Worm (Caenorhabditis elegans) whole organism, L1 larva: Measurements from ENCODE around the gene nstp-2.
A peak's percentile ranks its signal among the peaks of the same experiment; 100 is the strongest.

ENCODE experiments used
- C16A3.4 ChIP-seq: fragments of 150-350 bp; optimal IDR thresholded peaks from 2 replicates; lab custom pipeline; 2014; ENCODE audit warnings: missing biosample characterization, missing genetic modification characterization
- aly-2 ChIP-seq: fragments of 150-350 bp; optimal IDR thresholded peaks from 2 replicates; lab custom pipeline; 2014; ENCODE audit warnings: missing biosample characterization, missing genetic modification characterization
- ces-1 ChIP-seq: fragments of 150-350 bp; optimal IDR thresholded peaks from 2 replicates; lab custom pipeline; 2014; ENCODE audit warnings: missing biosample characterization, missing genetic modification reagents, missing genetic modification characterization
- fos-1 ChIP-seq: fragments of 150-350 bp; optimal IDR thresholded peaks from 2 replicates; lab custom pipeline; 2014; ENCODE audit warnings: missing biosample characterization, missing genetic modification characterization
- jun-1 ChIP-seq: fragments of 150-350 bp; optimal IDR thresholded peaks from 2 replicates; lab custom pipeline; 2014; ENCODE audit warnings: missing biosample characterization, missing genetic modification reagents, missing genetic modification characterization
- lin-39 ChIP-seq: fragments of 150-350 bp; optimal IDR thresholded peaks from 2 replicates; lab custom pipeline; 2014; ENCODE audit warnings: missing biosample characterization, missing genetic modification reagents, missing genetic modification characterization
- nhr-11 ChIP-seq: fragments of 150-350 bp; optimal IDR thresholded peaks from 2 replicates; lab custom pipeline; 2014; ENCODE audit warnings: missing biosample characterization, missing genetic modification characterization
- nhr-77 ChIP-seq: fragments of 150-350 bp; optimal IDR thresholded peaks from 2 replicates; lab custom pipeline; 2014; ENCODE audit warnings: missing biosample characterization, missing genetic modification characterization
- pqm-1 ChIP-seq: sonication (generic microtip); optimal IDR thresholded peaks from 3 replicates; lab custom pipeline; 2017; ENCODE audit warnings: missing biosample characterization, missing genetic modification characterization
- snpc-4 ChIP-seq: fragments of 150-350 bp; optimal IDR thresholded peaks from 2 replicates; lab custom pipeline; 2014; ENCODE audit warnings: missing biosample characterization, missing genetic modification characterization
- sox-4 ChIP-seq: sonication (generic microtip); optimal IDR thresholded peaks from 2 replicates; lab custom pipeline; 2016; ENCODE audit warnings: missing genetic modification characterization, missing compliant biosample characterization

- no peak for TF ChIP-seq fos-1
- no peak for TF ChIP-seq ces-1 (GFP tag; lab: Kevin White, UChicago)
- no peak for TF ChIP-seq pqm-1 (tag; lab: Kevin White, UChicago)
- TF ChIP-seq sox-4 (tag; lab: Kevin White, UChicago) = no peak
- no peak for TF ChIP-seq lin-39 (tag; lab: Kevin White, UChicago)
- TF ChIP-seq aly-2 (tag; lab: Kevin White, UChicago) = no peak
- peak; percentile 14 for TF ChIP-seq jun-1 (tag; lab: Kevin White, UChicago)
- TF ChIP-seq C16A3.4 (tag; lab: Kevin White, UChicago) = no peak
- no peak for TF ChIP-seq nhr-77
- TF ChIP-seq nhr-11 = no peak
- TF ChIP-seq snpc-4 (tag; lab: Kevin White, UChicago) = no peak
Measured at ce11 chrIV:6575959-6576727, 29.8 kb downstream of the nstp-2 start.
